Worm (Caenorhabditis elegans) whole organism, late embryonic: ENCODE measurements around the gene vit-2.
A peak's percentile ranks its signal among the peaks of the same experiment; 100 is the strongest.

Source experiments
- F13H6.1 ChIP-seq: sonication (generic microtip); optimal IDR thresholded peaks from 2 replicates; lab custom pipeline; 2016; ENCODE audit warnings: missing genetic modification characterization, missing compliant biosample characterization
- Y22D7AL.16 ChIP-seq: sonication (generic microtip); optimal IDR thresholded peaks from 2 replicates; lab custom pipeline; 2016; ENCODE audit warnings: missing genetic modification characterization, missing compliant biosample characterization
- ama-1 ChIP-seq: fragments of 150-350 bp; optimal IDR thresholded peaks from 2 replicates; lab custom pipeline; 2014
- ceh-34 ChIP-seq: sonication (generic microtip); optimal IDR thresholded peaks from 2 replicates; lab custom pipeline; 2016; ENCODE audit warnings: mild to moderate bottlenecking, missing genetic modification characterization, missing compliant biosample characterization
- fkh-10 ChIP-seq: fragments of 150-350 bp; optimal IDR thresholded peaks from 2 replicates; lab custom pipeline; 2014; ENCODE audit warnings: missing biosample characterization, missing genetic modification reagents, missing genetic modification characterization
- fkh-6 ChIP-seq: sonication (generic microtip); optimal IDR thresholded peaks from 2 replicates; lab custom pipeline; 2016; ENCODE audit warnings: missing genetic modification characterization, missing compliant biosample characterization
- gmeb-2 ChIP-seq: sonication (generic microtip); optimal IDR thresholded peaks from 2 replicates; lab custom pipeline; 2016; ENCODE audit warnings: missing genetic modification characterization, inconsistent platforms, missing compliant biosample characterization
- hlh-30 ChIP-seq: sonication (generic microtip); optimal IDR thresholded peaks from 2 replicates; lab custom pipeline; 2017; ENCODE audit warnings: antibody characterized with exemption, missing genetic modification characterization, missing compliant biosample characterization; ENCODE audit not compliant: insufficient read depth
- lin-11 ChIP-seq: fragments of 200-800 bp; sonication (Bioruptor generic); optimal IDR thresholded peaks from 2 replicates; lab custom pipeline; 2018; ENCODE audit warnings: mild to moderate bottlenecking, missing genetic modification characterization, missing compliant biosample characterization
- pag-3 ChIP-seq: sonication (generic microtip); optimal IDR thresholded peaks from 2 replicates; lab custom pipeline; 2016; ENCODE audit warnings: missing compliant biosample characterization, missing genetic modification characterization, borderline replicate concordance
- pha-4 ChIP-seq: fragments of 150-350 bp; optimal IDR thresholded peaks from 2 replicates; lab custom pipeline; 2018; ENCODE audit warnings: missing biosample characterization, missing genetic modification reagents, missing genetic modification characterization
- pqm-1 ChIP-seq: sonication (generic microtip); optimal IDR thresholded peaks from 2 replicates; lab custom pipeline; 2016; ENCODE audit warnings: missing genetic modification characterization, missing compliant biosample characterization

- TF ChIP-seq pag-3 (tag; lab: Kevin White, UChicago) (no peak), ama-1 (lab: Kevin White, UChicago) (no peak), pha-4 (tag; lab: Kevin White, UChicago) (no peak), fkh-10 (no peak), lin-11 (tag; lab: Kevin White, UChicago) (no peak), gmeb-2 (tag; lab: Kevin White, UChicago) (no peak), fkh-6 (tag; lab: Kevin White, UChicago) (peak; percentile 7), Y22D7AL.16 (tag; lab: Kevin White, UChicago) (no peak), ceh-34 (tag; lab: Kevin White, UChicago) (peak; percentile 13), pqm-1 (no peak), hlh-30 (tag; lab: Kevin White, UChicago) (no peak), F13H6.1 (no peak)
These were observed 36.8 kb upstream of the vit-2 start, which contains the start of gene C24H10.2 for ce11 chrX:5063750-5064652.
